Fruit fly (Drosophila melanogaster) whole organism, wandering third instar larva: ENCODE data around the gene CG10019.

Experiments used
- Abd-B ChIP-seq: fragments of >200 bp; optimal IDR thresholded peaks from 2 replicates; lab custom pipeline; 2017; ENCODE audit warnings: missing biosample characterization, missing genetic modification characterization
- CG32264 ChIP-seq: fragments of 200-800 bp; sonication (Bioruptor generic); optimal IDR thresholded peaks from 2 replicates; lab custom pipeline; 2016; ENCODE audit warnings: missing biosample characterization, missing genetic modification characterization
- CG9705 ChIP-seq: fragments of 200-800 bp; sonication (Bioruptor generic); optimal IDR thresholded peaks from 2 replicates; lab custom pipeline; 2018; ENCODE audit warnings: missing biosample characterization, mild to moderate bottlenecking, missing genetic modification characterization
- CrebA ChIP-seq: fragments of 200-800 bp; sonication (Bioruptor generic); optimal IDR thresholded peaks from 2 replicates; lab custom pipeline; 2016; ENCODE audit warnings: missing biosample characterization, mild to moderate bottlenecking, missing genetic modification characterization, borderline replicate concordance
- Dfd ChIP-seq: fragments of >200 bp; optimal IDR thresholded peaks from 2 replicates; lab custom pipeline; 2017; ENCODE audit warnings: missing biosample characterization, missing genetic modification characterization
- Dif ChIP-seq: fragments of 200-275, 200-300 bp; sonication (Bioruptor generic); optimal IDR thresholded peaks from 2 replicates; lab custom pipeline; 2018; ENCODE audit warnings: missing biosample characterization, missing genetic modification characterization; ENCODE audit not compliant: partially characterized antibody
- GATAd ChIP-seq: sonication (Bioruptor generic); optimal IDR thresholded peaks from 2 replicates; lab custom pipeline; 2016; ENCODE audit warnings: missing biosample characterization, missing genetic modification characterization
- HLH106 ChIP-seq: fragments of 200-800 bp; optimal IDR thresholded peaks from 3 replicates; lab custom pipeline; 2019; ENCODE audit warnings: missing biosample characterization, mild to moderate bottlenecking, missing genetic modification characterization, moderate library complexity
- Hnf4 ChIP-seq: fragments of 200-800 bp; sonication (Bioruptor generic); optimal IDR thresholded peaks from 2 replicates; lab custom pipeline; 2016; ENCODE audit warnings: missing biosample characterization, mild to moderate bottlenecking, missing genetic modification characterization
- Hr78 ChIP-seq: fragments of >200 bp; optimal IDR thresholded peaks from 2 replicates; lab custom pipeline; 2017; ENCODE audit warnings: missing biosample characterization, missing genetic modification characterization
- Hr83 ChIP-seq: fragments of 200-300 bp; sonication (Bioruptor generic); optimal IDR thresholded peaks from 2 replicates; lab custom pipeline; 2016; ENCODE audit warnings: missing biosample characterization, mild to moderate bottlenecking, missing genetic modification characterization, moderate library complexity; ENCODE audit not compliant: poor library complexity, severe bottlenecking
- Jra ChIP-seq: sonication (Bioruptor generic); optimal IDR thresholded peaks from 2 replicates; lab custom pipeline; 2016; ENCODE audit warnings: missing biosample characterization, missing genetic modification characterization
- Mio ChIP-seq: sonication (Bioruptor generic); optimal IDR thresholded peaks from 2 replicates; lab custom pipeline; 2016; ENCODE audit warnings: missing biosample characterization, missing genetic modification characterization
- Myc ChIP-seq: fragments of >200 bp; optimal IDR thresholded peaks from 2 replicates; lab custom pipeline; 2017
- N ChIP-seq: fragments of >200 bp; optimal IDR thresholded peaks from 2 replicates; lab custom pipeline; 2018; ENCODE audit warnings: missing biosample characterization, missing external identifiers, missing genetic modification characterization
- OdsH ChIP-seq: fragments of 200-800 bp; sonication (Bioruptor generic); optimal IDR thresholded peaks from 2 replicates; lab custom pipeline; 2016; ENCODE audit warnings: missing biosample characterization, mild to moderate bottlenecking, missing genetic modification characterization
- Rel ChIP-seq, 2 experiments: fragments of 200-800 bp; sonication (Bioruptor generic) in 1 of 2; optimal IDR thresholded peaks; 2 replicates in 1 of 2; 3 replicates in 1 of 2; lab custom pipeline; 2016 to 2019; ENCODE audit warnings: mild to moderate bottlenecking in 2 of 2, missing biosample characterization in 2 of 2, missing genetic modification characterization in 2 of 2, moderate library complexity in 1 of 2
- Sp1 ChIP-seq: fragments of 200-800 bp; sonication (Bioruptor generic); optimal IDR thresholded peaks from 3 replicates; lab custom pipeline; 2019; ENCODE audit warnings: missing biosample characterization, mild to moderate bottlenecking, missing genetic modification characterization, moderate library complexity
- Vsx2 ChIP-seq: fragments of 200-300, 225-300 bp; sonication (Bioruptor generic); optimal IDR thresholded peaks from 2 replicates; lab custom pipeline; 2018; ENCODE audit warnings: missing biosample characterization, missing genetic modification characterization; ENCODE audit not compliant: partially characterized antibody
- br ChIP-seq: fragments of 200-800 bp; sonication (Bioruptor generic); optimal IDR thresholded peaks from 2 replicates; lab custom pipeline; 2016; ENCODE audit warnings: missing biosample characterization, missing genetic modification characterization
- brk ChIP-seq: fragments of 200-800 bp; sonication (Bioruptor generic); optimal IDR thresholded peaks from 2 replicates; lab custom pipeline; 2016; ENCODE audit warnings: missing biosample characterization, mild to moderate bottlenecking, missing genetic modification characterization
- dl ChIP-seq, 2 experiments: fragments of 175-275, 200-275 bp in 1 of 2; fragments of 200-275 bp in 1 of 2; sonication (Bioruptor generic); optimal IDR thresholded peaks; lab custom pipeline; 2018; ENCODE audit warnings: mild to moderate bottlenecking in 2 of 2, missing biosample characterization in 2 of 2, missing genetic modification characterization in 2 of 2, moderate library complexity in 2 of 2; ENCODE audit not compliant: partially characterized antibody in 2 of 2, insufficient read depth in 1 of 2
- dmrt93B ChIP-seq: fragments of 200-800 bp; sonication (Bioruptor generic); optimal IDR thresholded peaks from 2 replicates; lab custom pipeline; 2018; ENCODE audit warnings: missing biosample characterization, mild to moderate bottlenecking, missing genetic modification characterization
- dsf ChIP-seq: sonication (Bioruptor generic); optimal IDR thresholded peaks from 2 replicates; lab custom pipeline; 2016; ENCODE audit warnings: missing biosample characterization, missing genetic modification characterization, borderline replicate concordance
- ey ChIP-seq: fragments of 200-800 bp; sonication (Bioruptor generic); optimal IDR thresholded peaks from 2 replicates; lab custom pipeline; 2016; ENCODE audit warnings: missing biosample characterization, missing genetic modification characterization
- foxo ChIP-seq, 2 experiments: fragments of 200-800 bp; sonication (Bioruptor generic); optimal IDR thresholded peaks; 2 replicates in 1 of 2; 3 replicates in 1 of 2; lab custom pipeline; 2016 to 2017; ENCODE audit warnings: missing biosample characterization in 2 of 2, missing genetic modification characterization in 2 of 2
- fru ChIP-seq: fragments of 200-800 bp; sonication (Bioruptor generic); optimal IDR thresholded peaks from 3 replicates; lab custom pipeline; 2016; ENCODE audit warnings: missing biosample characterization, mild to moderate bottlenecking, missing genetic modification characterization
- h ChIP-seq: fragments of 200-800 bp; sonication (Bioruptor generic); optimal IDR thresholded peaks from 3 replicates; lab custom pipeline; 2016; ENCODE audit warnings: missing biosample characterization, mild to moderate bottlenecking, missing genetic modification characterization
- jim ChIP-seq: fragments of 175-275, 200-325 bp; sonication (Bioruptor generic); optimal IDR thresholded peaks from 2 replicates; lab custom pipeline; 2016; ENCODE audit warnings: missing biosample characterization, mild to moderate bottlenecking, missing genetic modification characterization
- lola ChIP-seq: fragments of >200 bp; optimal IDR thresholded peaks from 2 replicates; lab custom pipeline; 2017; ENCODE audit warnings: missing biosample characterization, missing genetic modification characterization
- pan ChIP-seq: fragments of >200 bp; optimal IDR thresholded peaks from 2 replicates; lab custom pipeline; 2017
- psq ChIP-seq: fragments of 200-800 bp; sonication (Bioruptor generic); optimal IDR thresholded peaks from 3 replicates; lab custom pipeline; 2017; ENCODE audit warnings: missing biosample characterization, mild to moderate bottlenecking, missing genetic modification characterization, moderate library complexity
- rgr ChIP-seq: fragments of 200-800 bp; sonication (Bioruptor generic); optimal IDR thresholded peaks from 3 replicates; lab custom pipeline; 2016; ENCODE audit warnings: missing biosample characterization, mild to moderate bottlenecking, missing genetic modification characterization
- sage ChIP-seq: fragments of 200-800 bp; sonication (Bioruptor generic); optimal IDR thresholded peaks from 2 replicates; lab custom pipeline; 2016; ENCODE audit warnings: missing biosample characterization, mild to moderate bottlenecking, missing genetic modification characterization
- sv ChIP-seq: fragments of 200-800 bp; sonication (Bioruptor generic); optimal IDR thresholded peaks from 3 replicates; lab custom pipeline; 2016; ENCODE audit warnings: missing biosample characterization, missing genetic modification characterization
- tai ChIP-seq: sonication (Bioruptor generic); optimal IDR thresholded peaks from 2 replicates; lab custom pipeline; 2016; ENCODE audit warnings: missing biosample characterization, missing genetic modification characterization
- usp ChIP-seq: fragments of >200 bp; optimal IDR thresholded peaks from 2 replicates; lab custom pipeline; 2017; ENCODE audit warnings: missing biosample characterization, missing genetic modification characterization
- woc ChIP-seq: sonication (Bioruptor generic); optimal IDR thresholded peaks from 2 replicates; lab custom pipeline; 2016; ENCODE audit warnings: missing biosample characterization, mild to moderate bottlenecking, missing genetic modification characterization

The CG10019 gene

dm6 chr2L:3769718-3770461 lies 39.6 kb downstream of the CG10019 start:
- TF ChIP-seq Hnf4 (GFP tag; lab: Kevin White, UChicago) (peak; percentile 16), jim (no peak), Vsx2 (GFP tag; lab: Kevin White, UChicago) (no peak), Dfd (no peak), fru (GFP tag; lab: Kevin White, UChicago) (peak; percentile 51), N (no peak), br (GFP tag; lab: Kevin White, UChicago) (no peak), Sp1 (peak; percentile 71), ey (no peak), CG32264 (no peak), CrebA (GFP tag; lab: Kevin White, UChicago) (no peak), Myc (no peak), lola (no peak), woc (peak; percentile 1), psq (peak; percentile 77), foxo (GFP tag; optimal IDR thresholded peaks at IDR 0.05; lab: Kevin White, UChicago) (peak in 1 of 2 experiments; percentile 63), usp (GFP tag; lab: Kevin White, UChicago) (no peak), sv (GFP tag; lab: Kevin White, UChicago) (no peak), sage (no peak), Hr83 (no peak), OdsH (GFP tag; lab: Kevin White, UChicago) (peak; percentile 66), dsf (no peak), HLH106 (tag; lab: Kevin White, UChicago) (peak; percentile 65), dl (GFP tag; optimal IDR thresholded peaks at IDR 0.05; lab: Kevin White, UChicago; ENCODE audit: insufficient read depth in 1 of 2, partially characterized antibody in 2 of 2) (no peak), Rel (GFP tag; optimal IDR thresholded peaks at IDR 0.05; lab: Kevin White, UChicago) (no peak), Rel (tag; optimal IDR thresholded peaks at IDR 0.05; lab: Kevin White, UChicago) (no peak), rgr (peak; percentile 52), h (GFP tag; lab: Kevin White, UChicago) (peak; percentile 45), GATAd (GFP tag; lab: Kevin White, UChicago) (no peak), Hr78 (GFP tag; lab: Kevin White, UChicago) (no peak), dmrt93B (peak; percentile 4), tai (GFP tag; lab: Kevin White, UChicago) (no peak), Jra (GFP tag; lab: Kevin White, UChicago) (no peak), Mio (GFP tag; lab: Kevin White, UChicago) (no peak), Abd-B (GFP tag; lab: Kevin White, UChicago) (no peak), CG9705 (GFP tag; lab: Kevin White, UChicago) (no peak), Dif (GFP tag; lab: Kevin White, UChicago) (no peak), brk (no peak), pan (lab: Kevin White, UChicago) (no peak)

DNA sequence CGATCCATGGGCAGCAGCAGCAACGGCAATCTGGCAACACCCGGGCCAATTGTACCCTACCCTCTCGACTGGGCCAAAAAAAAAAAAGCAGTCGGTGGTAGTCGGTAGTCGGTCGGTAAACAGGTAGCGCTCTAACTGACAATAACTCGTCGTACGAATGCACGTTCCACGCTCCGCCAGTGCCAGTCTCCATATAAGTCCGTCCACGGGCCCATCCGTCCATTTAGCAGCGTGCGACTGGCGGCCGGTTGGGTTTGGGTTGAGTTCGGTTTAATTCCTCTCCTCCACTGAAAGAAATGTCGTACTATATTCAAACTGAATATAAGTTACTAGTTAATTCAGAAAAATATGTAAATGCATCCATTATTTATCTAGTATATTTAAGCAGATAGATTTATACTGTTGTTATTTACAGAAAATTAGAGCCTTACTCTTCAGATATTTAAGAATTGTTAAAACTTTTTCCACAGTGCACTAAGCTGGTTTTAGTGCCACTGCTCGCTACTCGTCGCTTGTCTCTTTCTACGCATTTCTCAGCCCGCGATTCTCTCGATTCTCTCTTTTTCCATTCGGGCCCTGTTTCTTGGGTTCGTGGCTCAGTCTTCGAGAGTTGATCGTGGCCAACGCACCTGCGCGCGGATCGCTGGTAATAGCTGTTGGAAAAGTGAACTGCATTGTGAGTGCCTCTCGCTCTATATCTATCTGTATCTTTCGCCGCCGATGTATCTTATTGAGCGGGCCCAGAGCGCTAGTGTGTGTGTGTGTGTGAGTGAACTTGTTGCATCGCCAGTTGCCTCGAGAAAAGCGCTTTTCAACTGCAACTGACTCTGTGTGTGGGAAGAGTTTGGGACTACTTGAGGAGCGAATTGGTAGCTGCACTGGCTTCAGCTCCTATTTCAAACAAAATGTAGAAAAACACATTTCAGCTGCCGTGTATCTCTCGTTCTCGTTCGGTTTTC lies 41.1 kb downstream of the CG10019 start, which contains the start of gene bowl:
bowl (plus strand) TSS at position 592 of the 959 bp plus-strand sequence.
- TF ChIP-seq CG32264: peak; percentile 89
- TF ChIP-seq CG9705 (GFP tag; lab: Kevin White, UChicago): peak; percentile 78
- peak; percentile 99 for TF ChIP-seq fru (GFP tag; lab: Kevin White, UChicago)
- TF ChIP-seq jim: peak; percentile 86
- TF ChIP-seq HLH106 (tag; lab: Kevin White, UChicago): peak; percentile 94
- TF ChIP-seq ey: peak; percentile 98
- TF ChIP-seq h (GFP tag; lab: Kevin White, UChicago): peak; percentile 99
- peak; percentile 98 for TF ChIP-seq Hnf4 (GFP tag; lab: Kevin White, UChicago)
- peak; percentile 96 for TF ChIP-seq tai (GFP tag; lab: Kevin White, UChicago)
- TF ChIP-seq Sp1: peak; percentile 99
- TF ChIP-seq dl (GFP tag; optimal IDR thresholded peaks at IDR 0.05; lab: Kevin White, UChicago; ENCODE audit: insufficient read depth in 1 of 2, partially characterized antibody in 2 of 2): peak; percentile 62 to 67
- TF ChIP-seq woc: peak; percentile 96
- no peak for TF ChIP-seq Abd-B (GFP tag; lab: Kevin White, UChicago)
- no peak for TF ChIP-seq N
- peak; percentile 95 for TF ChIP-seq sage
- TF ChIP-seq Hr78 (GFP tag; lab: Kevin White, UChicago): no peak
- peak; percentile 96 for TF ChIP-seq rgr
- peak; percentile 84 to 98 for TF ChIP-seq foxo (GFP tag; optimal IDR thresholded peaks at IDR 0.05; lab: Kevin White, UChicago)
- peak; percentile 97 for TF ChIP-seq brk
- TF ChIP-seq Dfd: peak; percentile 13
- peak; percentile 88 for TF ChIP-seq CrebA (GFP tag; lab: Kevin White, UChicago)
- TF ChIP-seq sv (GFP tag; lab: Kevin White, UChicago): peak; percentile 97
- peak; percentile 93 for TF ChIP-seq Rel (GFP tag; optimal IDR thresholded peaks at IDR 0.05; lab: Kevin White, UChicago)
- TF ChIP-seq Rel (tag; optimal IDR thresholded peaks at IDR 0.05; lab: Kevin White, UChicago): peak; percentile 78
- TF ChIP-seq br (GFP tag; lab: Kevin White, UChicago): peak; percentile 98
- TF ChIP-seq OdsH (GFP tag; lab: Kevin White, UChicago): peak; percentile 99
- peak; percentile 84 for TF ChIP-seq GATAd (GFP tag; lab: Kevin White, UChicago)
- peak; percentile 92 for TF ChIP-seq dsf
- TF ChIP-seq Mio (GFP tag; lab: Kevin White, UChicago): peak; percentile 60
- peak; percentile 79 for TF ChIP-seq Hr83
- TF ChIP-seq Dif (GFP tag; lab: Kevin White, UChicago): peak; percentile 79
- TF ChIP-seq dmrt93B: peak; percentile 92
- TF ChIP-seq Myc: no peak
- TF ChIP-seq Vsx2 (GFP tag; lab: Kevin White, UChicago): peak; percentile 94
- peak; percentile 97 for TF ChIP-seq psq
- TF ChIP-seq pan (lab: Kevin White, UChicago): no peak
- TF ChIP-seq lola: no peak
